Worm (Caenorhabditis elegans) whole organism, L3 larva: ENCODE data around the gene coq-6.

Experiments used
- daf-12 ChIP-seq: fragments of 150-350 bp; optimal IDR thresholded peaks from 2 replicates; lab custom pipeline; 2014; ENCODE audit warnings: missing biosample characterization, missing genetic modification reagents, missing genetic modification characterization
- nhr-76 ChIP-seq: fragments of 150-350 bp; sonication (generic microtip); optimal IDR thresholded peaks from 5 replicates; lab custom pipeline; 2014; ENCODE audit warnings: missing biosample characterization, missing genetic modification characterization
- snpc-4 ChIP-seq: fragments of 150-350 bp; optimal IDR thresholded peaks from 2 replicates; lab custom pipeline; 2014; ENCODE audit warnings: missing biosample characterization, missing genetic modification characterization
- zag-1 ChIP-seq: fragments of 150-350 bp; optimal IDR thresholded peaks from 2 replicates; lab custom pipeline; 2014; ENCODE audit warnings: missing biosample characterization, missing genetic modification characterization

DNA sequence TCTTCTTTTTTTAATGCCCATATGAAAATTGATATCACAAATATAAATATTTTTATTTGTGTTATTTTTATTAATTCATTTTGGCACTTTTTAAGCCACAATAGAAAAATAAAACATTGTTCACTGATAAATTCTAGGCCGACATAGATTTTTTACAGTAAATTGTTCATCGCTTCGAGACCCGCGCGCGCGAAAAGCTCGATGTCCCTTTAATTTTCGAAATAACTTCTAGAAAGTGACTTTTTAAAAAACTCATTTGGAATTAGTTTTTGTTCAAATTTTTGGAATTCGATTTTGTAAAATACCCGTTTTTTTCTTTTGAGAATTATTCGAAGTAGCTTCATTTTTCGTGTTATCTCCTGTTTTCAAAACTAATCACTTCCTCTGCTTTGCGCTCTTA lies 47.8 kb downstream of the coq-6 start:
- TF ChIP-seq daf-12, result no peak
- TF ChIP-seq snpc-4 (tag; lab: Kevin White, UChicago), result no peak
- TF ChIP-seq nhr-76 (tag; lab: Kevin White, UChicago), result no peak
- no peak for TF ChIP-seq zag-1 (tag; lab: Kevin White, UChicago)
